Worm (Caenorhabditis elegans) whole organism, L3 larva: Measurements from ENCODE around the gene R193.2.

Experiments
- ama-1 ChIP-seq: fragments of 150-350 bp; optimal IDR thresholded peaks from 2 replicates; lab custom pipeline; 2018
- unc-39 ChIP-seq: sonication (generic microtip); optimal IDR thresholded peaks from 4 replicates; lab custom pipeline; 2017; ENCODE audit warnings: missing biosample characterization, missing genetic modification characterization

- TF ChIP-seq unc-39 (tag; lab: Kevin White, UChicago), result no peak
- no peak for TF ChIP-seq ama-1 (lab: Kevin White, UChicago)
Observed at ce11 chrX:1126207-1126606, 22.2 kb downstream of the R193.2 start.
